Fruit fly (Drosophila melanogaster): ENCODE data around the gene CG12992.

DNA sequence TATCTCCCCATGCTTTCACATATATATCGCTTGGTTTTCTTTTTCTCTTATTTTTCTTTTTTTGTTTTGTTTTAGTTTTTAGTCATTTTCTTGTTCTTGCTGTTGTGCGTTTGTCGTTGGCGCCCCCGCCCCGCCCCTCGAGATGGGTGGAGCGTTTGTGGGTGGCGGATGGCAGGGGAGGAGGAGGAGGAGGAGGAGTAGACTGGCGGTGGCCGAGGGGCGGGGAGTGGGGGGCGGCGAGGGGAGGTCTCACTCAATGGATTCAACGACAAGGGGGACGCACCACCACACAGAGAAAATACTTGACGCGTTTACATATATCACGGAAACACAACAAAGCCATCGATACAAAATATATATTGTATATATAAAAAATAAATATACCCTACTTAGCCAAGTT is 52.2 kb downstream of the CG12992 start:
- no peak for TF ChIP-seq psq (optimal IDR thresholded peaks at IDR 0.05)
- no peak for TF ChIP-seq pan (optimal IDR thresholded peaks at IDR 0.05)
- TF ChIP-seq CG8478 (optimal IDR thresholded peaks at IDR 0.05) = no peak

Data from whole organism.